Fruit fly (Drosophila melanogaster): ENCODE results near the gene CG7557.

The CG7557 gene

dm6 chr3L:11415382-11415781 is 29.6 kb upstream of the CG7557 start (continued):
- TF ChIP-seq CG31627 (GFP tag; optimal IDR thresholded peaks at IDR 0.05) (peak; percentile 50), spab (GFP tag; optimal IDR thresholded peaks at IDR 0.05) (peak; percentile 48), Sox102F (GFP tag; optimal IDR thresholded peaks at IDR 0.05) (peak; percentile 68), CG3032 (tag; optimal IDR thresholded peaks at IDR 0.05) (peak; percentile 64), CG10631 (GFP tag; optimal IDR thresholded peaks at IDR 0.05) (peak; percentile 79), CG16779 (tag; optimal IDR thresholded peaks at IDR 0.05) (no peak), CG6163 (GFP tag; IDR thresholded peaks at IDR 0.05) (peak; percentile 80), cyc (GFP tag; optimal IDR thresholded peaks at IDR 0.05) (peak; percentile 51), Gug (GFP tag; IDR thresholded peaks at IDR 0.05) (peak; percentile 44; the same call in 1 of the 2 replicates), pdm3 (GFP tag; optimal IDR thresholded peaks at IDR 0.05) (peak; percentile 55), fd85E (GFP tag; optimal IDR thresholded peaks at IDR 0.05) (no peak), net (GFP tag; optimal IDR thresholded peaks at IDR 0.05) (peak; percentile 59), Eip93F (GFP tag; optimal IDR thresholded peaks at IDR 0.05) (no peak)

dm6 chr3L:11416495-11417272 is 28.3 kb upstream of the CG7557 start:
- peak; percentile 72 for TF ChIP-seq Eip78C (GFP tag)
- TF ChIP-seq Smox (GFP tag; optimal IDR thresholded peaks at IDR 0.05), result no peak
- peak; percentile 26 for TF ChIP-seq CG10631 (GFP tag; optimal IDR thresholded peaks at IDR 0.05)
- TF ChIP-seq CG4318 (GFP tag; optimal IDR thresholded peaks at IDR 0.05), result peak; percentile 23
- TF ChIP-seq CG32006 (GFP tag; optimal IDR thresholded peaks at IDR 0.05), result peak; percentile 44
- peak; percentile 44 for TF ChIP-seq Lpt (GFP tag; optimal IDR thresholded peaks at IDR 0.05)
- TF ChIP-seq Gug (GFP tag; IDR thresholded peaks at IDR 0.05), result peak; percentile 81
- peak; percentile 29 for TF ChIP-seq OdsH (GFP tag; optimal IDR thresholded peaks at IDR 0.05)
- no peak for TF ChIP-seq CG10669 (GFP tag; optimal IDR thresholded peaks at IDR 0.05)
- no peak for TF ChIP-seq Blimp-1 (GFP tag; optimal IDR thresholded peaks at IDR 0.05)
- TF ChIP-seq spab (GFP tag; optimal IDR thresholded peaks at IDR 0.05), result no peak
- peak; percentile 58 for TF ChIP-seq Hr4 (GFP tag; optimal IDR thresholded peaks at IDR 0.05)
- no peak for TF ChIP-seq CG11902 (GFP tag; optimal IDR thresholded peaks at IDR 0.05)
- TF ChIP-seq Ets96B (tag; optimal IDR thresholded peaks at IDR 0.05), result no peak
- peak; percentile 32 for TF ChIP-seq CG6276 (GFP tag; optimal IDR thresholded peaks at IDR 0.05)
- TF ChIP-seq acj6 (GFP tag; optimal IDR thresholded peaks at IDR 0.05), result no peak
- TF ChIP-seq CG11294 (GFP tag; IDR thresholded peaks at IDR 0.05), result peak; percentile 76
- TF ChIP-seq dac (GFP tag; optimal IDR thresholded peaks at IDR 0.05), result peak; percentile 21
- peak; percentile 14 for TF ChIP-seq svp (GFP tag)
- no peak for TF ChIP-seq CG9139 (GFP tag; optimal IDR thresholded peaks at IDR 0.05)
- no peak for TF ChIP-seq Hr38 (GFP tag; optimal IDR thresholded peaks at IDR 0.05)
- TF ChIP-seq fd85E (GFP tag; optimal IDR thresholded peaks at IDR 0.05), result no peak
- TF ChIP-seq dsx (GFP tag; optimal IDR thresholded peaks at IDR 0.05; ENCODE audit: poor library complexity, severe bottlenecking), result no peak
- TF ChIP-seq eg (GFP tag; IDR thresholded peaks at IDR 0.05), result peak; percentile 89
- TF ChIP-seq net (GFP tag; optimal IDR thresholded peaks at IDR 0.05), result peak; percentile 18
- TF ChIP-seq topi (GFP tag; optimal IDR thresholded peaks at IDR 0.05), result no peak
- TF ChIP-seq CG3919 (GFP tag; optimal IDR thresholded peaks at IDR 0.05), result peak; percentile 0
- TF ChIP-seq CG6854 (GFP tag; optimal IDR thresholded peaks at IDR 0.05), result no peak
- peak; percentile 11 for TF ChIP-seq cyc (GFP tag; optimal IDR thresholded peaks at IDR 0.05)
- TF ChIP-seq CG8632 (GFP tag; optimal IDR thresholded peaks at IDR 0.05), result no peak
- peak; percentile 86 for TF ChIP-seq fkh (GFP tag; optimal IDR thresholded peaks at IDR 0.05)
- TF ChIP-seq CG34406 (GFP tag; optimal IDR thresholded peaks at IDR 0.05), result no peak
- TF ChIP-seq Hr39 (GFP tag; optimal IDR thresholded peaks at IDR 0.05), result peak; percentile 10
- peak; percentile 84 for TF ChIP-seq CG6163 (GFP tag; IDR thresholded peaks at IDR 0.05)
- no peak for TF ChIP-seq esn (GFP tag; optimal IDR thresholded peaks at IDR 0.05)
- TF ChIP-seq CG8119 (GFP tag; IDR thresholded peaks at IDR 0.05), result peak; percentile 60
- TF ChIP-seq fd59A (GFP tag; optimal IDR thresholded peaks at IDR 0.05), result no peak
- peak; percentile 2 for TF ChIP-seq achi (GFP tag; optimal IDR thresholded peaks at IDR 0.05)
- TF ChIP-seq CG15336 (GFP tag; IDR thresholded peaks at IDR 0.05), result peak; percentile 80
- no peak for TF ChIP-seq Sox14 (GFP tag; optimal IDR thresholded peaks at IDR 0.05)
- TF ChIP-seq CG3032 (tag; optimal IDR thresholded peaks at IDR 0.05), result no peak
- TF ChIP-seq Met (GFP tag; optimal IDR thresholded peaks at IDR 0.05), result no peak
- no peak for TF ChIP-seq lz (GFP tag; optimal IDR thresholded peaks at IDR 0.05)
- no peak for TF ChIP-seq Eip93F (GFP tag; optimal IDR thresholded peaks at IDR 0.05)

Measured in whole organism, prepupa.